Fruit fly (Drosophila melanogaster) whole organism, prepupa: Measurements from ENCODE around the gene CG33687.

ENCODE experiments used
- Blimp-1 ChIP-seq: fragments of 200-800 bp; sonication (Bioruptor generic); optimal IDR thresholded peaks from 3 replicates; lab custom pipeline; 2017; ENCODE audit warnings: missing biosample characterization, missing genetic modification characterization, mild to moderate bottlenecking, moderate library complexity, missing genetic modification reagents
- CG10631 ChIP-seq: fragments of 200-800 bp; sonication (Bioruptor generic); optimal IDR thresholded peaks from 2 replicates; lab custom pipeline; 2016; ENCODE audit warnings: missing biosample characterization, missing genetic modification characterization
- CG10669 ChIP-seq: fragments of 200-800 bp; sonication (Bioruptor generic); optimal IDR thresholded peaks from 3 replicates; lab custom pipeline; 2018; ENCODE audit warnings: missing biosample characterization, mild to moderate bottlenecking, missing genetic modification characterization, moderate library complexity
- CG11762 ChIP-seq: fragments of 200-800 bp; sonication (Bioruptor generic); optimal IDR thresholded peaks from 3 replicates; lab custom pipeline; 2016; ENCODE audit warnings: missing biosample characterization, missing genetic modification characterization; ENCODE audit not compliant: insufficient read depth
- CG11902 ChIP-seq: fragments of 200-800 bp; sonication (Bioruptor generic); optimal IDR thresholded peaks from 3 replicates; lab custom pipeline; 2016; ENCODE audit warnings: missing biosample characterization, missing genetic modification characterization
- CG15336 ChIP-seq: fragments of 200-800 bp; sonication (Bioruptor generic); IDR thresholded peaks from 2 replicates; pipeline ENCODE4 v1.3.6; 2022; ENCODE audit warnings: missing biosample characterization, missing genetic modification characterization
- CG3032 ChIP-seq: fragments of 200-800 bp; optimal IDR thresholded peaks from 2 replicates; lab custom pipeline; 2019; ENCODE audit warnings: missing biosample characterization, mild to moderate bottlenecking, missing genetic modification characterization, moderate library complexity
- CG32006 ChIP-seq: fragments of 200-800 bp; sonication (Bioruptor generic); optimal IDR thresholded peaks from 3 replicates; lab custom pipeline; 2017; ENCODE audit warnings: missing biosample characterization, mild to moderate bottlenecking, missing genetic modification characterization
- CG34406 ChIP-seq: fragments of 200-800 bp; sonication (Bioruptor generic); optimal IDR thresholded peaks from 3 replicates; lab custom pipeline; 2016; ENCODE audit warnings: missing biosample characterization, missing genetic modification characterization
- CG3919 ChIP-seq: fragments of 200-800 bp; sonication (Bioruptor generic); optimal IDR thresholded peaks from 3 replicates; lab custom pipeline; 2016; ENCODE audit warnings: missing biosample characterization, missing genetic modification characterization
- CG6163 ChIP-seq: fragments of 200-800 bp; sonication (Bioruptor generic); IDR thresholded peaks from 3 replicates; pipeline ENCODE4 v1.3.6; 2022; ENCODE audit warnings: missing biosample characterization, missing genetic modification characterization
- CG6792 ChIP-seq: fragments of 200-800 bp; sonication (Bioruptor generic); optimal IDR thresholded peaks from 3 replicates; lab custom pipeline; 2016; ENCODE audit warnings: missing biosample characterization, missing genetic modification characterization
- CG6808 ChIP-seq: fragments of 200-800 bp; sonication (Bioruptor generic); optimal IDR thresholded peaks from 3 replicates; lab custom pipeline; 2017; ENCODE audit warnings: missing biosample characterization, missing genetic modification characterization, mild to moderate bottlenecking, moderate library complexity, missing genetic modification reagents
- CG7368 ChIP-seq: fragments of 200-800 bp; sonication (Bioruptor generic); optimal IDR thresholded peaks from 3 replicates; lab custom pipeline; 2016; ENCODE audit warnings: missing biosample characterization, missing genetic modification characterization
- CG8119 ChIP-seq: fragments of 200-800 bp; sonication (Bioruptor generic); IDR thresholded peaks from 3 replicates; pipeline ENCODE4 v1.3.6; 2022; ENCODE audit warnings: missing biosample characterization, missing genetic modification characterization
- CG8632 ChIP-seq: fragments of 200-800 bp; sonication (Bioruptor generic); optimal IDR thresholded peaks from 3 replicates; lab custom pipeline; 2016; ENCODE audit warnings: missing biosample characterization, missing genetic modification characterization
- CG9139 ChIP-seq: fragments of 200-800 bp; sonication (Bioruptor generic); optimal IDR thresholded peaks from 3 replicates; lab custom pipeline; 2017; ENCODE audit warnings: missing biosample characterization, mild to moderate bottlenecking, missing genetic modification characterization
- Eip75B ChIP-seq: fragments of 200-800 bp; sonication (Bioruptor generic); optimal IDR thresholded peaks from 3 replicates; lab custom pipeline; 2016; ENCODE audit warnings: missing biosample characterization, missing genetic modification characterization
- Eip93F ChIP-seq: fragments of 200-800 bp; sonication (Bioruptor generic); optimal IDR thresholded peaks from 2 replicates; lab custom pipeline; 2016; ENCODE audit warnings: missing biosample characterization, mild to moderate bottlenecking, missing genetic modification characterization
- Ets21C ChIP-seq: fragments of 200-800 bp; sonication (Bioruptor generic); optimal IDR thresholded peaks from 3 replicates; lab custom pipeline; 2016; ENCODE audit warnings: missing biosample characterization, missing genetic modification characterization
- Ets96B ChIP-seq: fragments of 200-800 bp; optimal IDR thresholded peaks from 2 replicates; lab custom pipeline; 2019; ENCODE audit warnings: missing biosample characterization, mild to moderate bottlenecking, missing genetic modification characterization, moderate library complexity
- Gug ChIP-seq: fragments of 200-800 bp; sonication (Bioruptor generic); IDR thresholded peaks from 2 replicates; pipeline ENCODE4 v1.3.6; 2022; ENCODE audit warnings: missing biosample characterization, missing genetic modification characterization
- Hr38 ChIP-seq: sonication (Bioruptor generic); optimal IDR thresholded peaks from 2 replicates; lab custom pipeline; 2016; ENCODE audit warnings: missing biosample characterization, missing genetic modification characterization
- Met ChIP-seq: fragments of 200-800 bp; sonication (Bioruptor generic); optimal IDR thresholded peaks from 3 replicates; lab custom pipeline; 2016; ENCODE audit warnings: missing biosample characterization, missing genetic modification characterization
- OdsH ChIP-seq: fragments of 200-800 bp; sonication (Bioruptor generic); optimal IDR thresholded peaks from 3 replicates; lab custom pipeline; 2016; ENCODE audit warnings: missing biosample characterization, missing genetic modification characterization
- Smox ChIP-seq: fragments of 200-800 bp; sonication (Bioruptor generic); optimal IDR thresholded peaks from 3 replicates; lab custom pipeline; 2016; ENCODE audit warnings: missing biosample characterization, missing genetic modification characterization
- Sox14 ChIP-seq: fragments of 200-800 bp; sonication (Bioruptor generic); optimal IDR thresholded peaks from 3 replicates; lab custom pipeline; 2016; ENCODE audit warnings: missing biosample characterization, missing genetic modification characterization
- achi ChIP-seq: fragments of 200-800 bp; sonication (Bioruptor generic); optimal IDR thresholded peaks from 3 replicates; lab custom pipeline; 2016; ENCODE audit warnings: missing biosample characterization, missing genetic modification characterization
- acj6 ChIP-seq: fragments of 200-800 bp; sonication (Bioruptor generic); optimal IDR thresholded peaks from 3 replicates; lab custom pipeline; 2016; ENCODE audit warnings: missing biosample characterization, missing genetic modification characterization
- cyc ChIP-seq: fragments of 200-800 bp; sonication (Bioruptor generic); optimal IDR thresholded peaks from 3 replicates; lab custom pipeline; 2016; ENCODE audit warnings: missing biosample characterization, missing genetic modification characterization
- dac ChIP-seq: fragments of 200-800 bp; sonication (Bioruptor generic); optimal IDR thresholded peaks from 2 replicates; lab custom pipeline; 2017; ENCODE audit warnings: missing biosample characterization, mild to moderate bottlenecking, missing genetic modification characterization
- dsx ChIP-seq: fragments of 200-800 bp; optimal IDR thresholded peaks from 3 replicates; lab custom pipeline; 2019; ENCODE audit warnings: missing biosample characterization, mild to moderate bottlenecking, missing genetic modification characterization, moderate library complexity; ENCODE audit not compliant: poor library complexity, severe bottlenecking
- eg ChIP-seq: fragments of 200-800 bp; sonication (Bioruptor generic); IDR thresholded peaks from 3 replicates; pipeline ENCODE4 v1.3.6; 2022; ENCODE audit warnings: missing biosample characterization, missing genetic modification characterization
- fd85E ChIP-seq: fragments of 200-800 bp; sonication (Bioruptor generic); optimal IDR thresholded peaks from 3 replicates; lab custom pipeline; 2016; ENCODE audit warnings: missing biosample characterization, missing genetic modification characterization
- fkh ChIP-seq: fragments of 200-800 bp; sonication (Bioruptor generic); optimal IDR thresholded peaks from 3 replicates; lab custom pipeline; 2017; ENCODE audit warnings: missing biosample characterization, mild to moderate bottlenecking, missing genetic modification characterization, moderate library complexity
- lz ChIP-seq: fragments of 200-800 bp; sonication (Bioruptor generic); optimal IDR thresholded peaks from 3 replicates; lab custom pipeline; 2016; ENCODE audit warnings: missing biosample characterization, missing genetic modification characterization
- net ChIP-seq: fragments of 200-800 bp; sonication (Bioruptor generic); optimal IDR thresholded peaks from 3 replicates; lab custom pipeline; 2016; ENCODE audit warnings: missing biosample characterization, missing genetic modification characterization
- pdm3 ChIP-seq: fragments of 200-800 bp; sonication (Bioruptor generic); optimal IDR thresholded peaks from 3 replicates; lab custom pipeline; 2016; ENCODE audit warnings: missing biosample characterization, missing genetic modification characterization
- salr ChIP-seq, 2 experiments: fragments of 200-800 bp; sonication (Bioruptor generic); optimal IDR thresholded peaks; 3 replicates each; lab custom pipeline; 2016 to 2018; ENCODE audit warnings: missing biosample characterization in 2 of 2, missing genetic modification characterization in 2 of 2, mild to moderate bottlenecking in 1 of 2
- spab ChIP-seq: fragments of 200-800 bp; sonication (Bioruptor generic); optimal IDR thresholded peaks from 2 replicates; lab custom pipeline; 2017; ENCODE audit warnings: missing biosample characterization, mild to moderate bottlenecking, missing genetic modification characterization, missing genetic modification reagents
- ss ChIP-seq, 2 experiments: fragments of 200-800 bp; sonication (Bioruptor generic); optimal IDR thresholded peaks; 2 replicates in 1 of 2; 3 replicates in 1 of 2; lab custom pipeline; 2017 to 2018; ENCODE audit warnings: mild to moderate bottlenecking in 2 of 2, missing biosample characterization in 2 of 2, missing genetic modification characterization in 2 of 2, moderate library complexity in 1 of 2

CG33687 gene

dm6 chr3L:16208839-16209612 lies 11.4 kb downstream of the CG33687 start (continued):
- peak; percentile 38 for TF ChIP-seq CG34406 (GFP tag; lab: Kevin White, UChicago)
- peak; percentile 28 for TF ChIP-seq pdm3 (GFP tag; lab: Kevin White, UChicago)
- TF ChIP-seq CG6792 (GFP tag; lab: Kevin White, UChicago), result peak; percentile 24
- no peak for TF ChIP-seq Eip93F (GFP tag; lab: Kevin White, UChicago)
- peak; percentile 14 for TF ChIP-seq CG6808 (GFP tag; lab: Kevin White, UChicago)
- peak; percentile 37 for TF ChIP-seq OdsH (GFP tag; lab: Kevin White, UChicago)
- peak; percentile 28 for TF ChIP-seq Ets96B (tag; lab: Kevin White, UChicago)
- no peak for TF ChIP-seq Sox14 (GFP tag; lab: Kevin White, UChicago)
- TF ChIP-seq CG10631 (GFP tag; lab: Kevin White, UChicago), result peak; percentile 37

dm6 chr3L:16209641-16210040 lies 12.0 kb downstream of the CG33687 start:
- TF ChIP-seq CG6808 (GFP tag; lab: Kevin White, UChicago) (peak; percentile 14), CG6163 (0 out of 3 replicates have a peak, but pooled peaks have one; percentile 20), Eip75B (GFP tag; lab: Kevin White, UChicago) (peak; percentile 20), CG8632 (GFP tag; lab: Kevin White, UChicago) (no peak), Eip93F (GFP tag; lab: Kevin White, UChicago) (no peak), eg (GFP tag; lab: Robert Waterston, UW) (0 out of 3 replicates have a peak, but pooled peaks have one; percentile 8), CG3032 (no peak), net (GFP tag; lab: Kevin White, UChicago) (no peak), CG9139 (GFP tag; lab: Kevin White, UChicago) (peak; percentile 34), ss (GFP tag; optimal IDR thresholded peaks at IDR 0.05; lab: Kevin White, UChicago) (peak; percentile 36 to 75)

dm6 chr3L:16211156-16211935 lies 13.7 kb downstream of the CG33687 start:
- peak; percentile 78 for TF ChIP-seq Met (GFP tag; lab: Kevin White, UChicago)
- peak; percentile 89 for TF ChIP-seq dsx (GFP tag; lab: Kevin White, UChicago)
- TF ChIP-seq CG15336 (GFP tag; lab: Robert Waterston, UW), result peak; percentile 71
- TF ChIP-seq CG3919 (GFP tag; lab: Kevin White, UChicago), result peak; percentile 41
- peak; percentile 16 to 95 for TF ChIP-seq salr (GFP tag; optimal IDR thresholded peaks at IDR 0.05; lab: Kevin White, UChicago)
- TF ChIP-seq Ets21C (GFP tag; lab: Kevin White, UChicago), result peak; percentile 39
- peak; percentile 97 for TF ChIP-seq CG32006 (GFP tag; lab: Kevin White, UChicago)
- peak; percentile 55 for TF ChIP-seq Smox (GFP tag; lab: Kevin White, UChicago)
- peak; percentile 78 for TF ChIP-seq Ets96B (tag; lab: Kevin White, UChicago)
- TF ChIP-seq acj6 (GFP tag; lab: Kevin White, UChicago), result peak; percentile 84
- TF ChIP-seq ss (GFP tag; optimal IDR thresholded peaks at IDR 0.05; lab: Kevin White, UChicago), result peak; percentile 53 to 55
- peak; percentile 81 for TF ChIP-seq CG8632 (GFP tag; lab: Kevin White, UChicago)
- peak; percentile 69 for TF ChIP-seq Eip75B (GFP tag; lab: Kevin White, UChicago)
- no peak for TF ChIP-seq Blimp-1
- peak; percentile 83 for TF ChIP-seq dac (GFP tag; lab: Kevin White, UChicago)
- peak; percentile 16 for TF ChIP-seq CG7368 (GFP tag; lab: Kevin White, UChicago)
- peak; percentile 81 for TF ChIP-seq achi (GFP tag; lab: Kevin White, UChicago)
- TF ChIP-seq CG9139 (GFP tag; lab: Kevin White, UChicago), result no peak
- TF ChIP-seq Hr38 (GFP tag; lab: Kevin White, UChicago), result no peak
- peak; percentile 73 for TF ChIP-seq Sox14 (GFP tag; lab: Kevin White, UChicago)
- no peak for TF ChIP-seq fd85E (GFP tag; lab: Kevin White, UChicago)
- peak; percentile 38 for TF ChIP-seq cyc
- peak; percentile 50 for TF ChIP-seq CG11902
- peak; percentile 75 for TF ChIP-seq spab (GFP tag; lab: Kevin White, UChicago)
- peak; percentile 49; the same call in 1 of the 2 replicates for TF ChIP-seq Gug (GFP tag; lab: Robert Waterston, UW)
- TF ChIP-seq OdsH (GFP tag; lab: Kevin White, UChicago), result peak; percentile 87
- TF ChIP-seq pdm3 (GFP tag; lab: Kevin White, UChicago), result peak; percentile 78
- peak; percentile 81 for TF ChIP-seq CG10669 (GFP tag; lab: Kevin White, UChicago)
- peak; percentile 55; the same call in 2 of the 3 replicates for TF ChIP-seq eg (GFP tag; lab: Robert Waterston, UW)
- no peak for TF ChIP-seq fkh (GFP tag; lab: Kevin White, UChicago)
- peak; percentile 71 for TF ChIP-seq lz (GFP tag; lab: Kevin White, UChicago)
- TF ChIP-seq CG11762 (GFP tag; lab: Kevin White, UChicago), result peak; percentile 32
- TF ChIP-seq CG6163, result peak; percentile 74
- peak; percentile 73 for TF ChIP-seq CG8119 (GFP tag; lab: Robert Waterston, UW)
